Worm (Caenorhabditis elegans) whole organism, late embryonic: Measurements from ENCODE around the gene F13H6.5.

ENCODE experiments used
- C08G9.2 ChIP-seq: sonication (generic microtip); optimal IDR thresholded peaks from 2 replicates; lab custom pipeline; 2016; ENCODE audit warnings: mild to moderate bottlenecking, missing genetic modification characterization, moderate library complexity, missing compliant biosample characterization
- C38D4.7 ChIP-seq: fragments of 200-800 bp; sonication (Bioruptor generic); optimal IDR thresholded peaks from 2 replicates; lab custom pipeline; 2018; ENCODE audit warnings: mild to moderate bottlenecking, missing genetic modification characterization, moderate library complexity, missing compliant biosample characterization
- F13H6.1 ChIP-seq: sonication (generic microtip); optimal IDR thresholded peaks from 2 replicates; lab custom pipeline; 2016; ENCODE audit warnings: missing genetic modification characterization, missing compliant biosample characterization
- K02D7.2 ChIP-seq: sonication (generic microtip); optimal IDR thresholded peaks from 2 replicates; lab custom pipeline; 2017; ENCODE audit warnings: mild to moderate bottlenecking, missing genetic modification characterization, missing compliant biosample characterization
- K09A11.1 ChIP-seq: sonication (generic microtip); optimal IDR thresholded peaks from 2 replicates; lab custom pipeline; 2017; ENCODE audit warnings: antibody characterized with exemption, mild to moderate bottlenecking, missing genetic modification characterization, missing compliant biosample characterization; ENCODE audit not compliant: insufficient read depth
- Y22D7AL.16 ChIP-seq: sonication (generic microtip); optimal IDR thresholded peaks from 2 replicates; lab custom pipeline; 2016; ENCODE audit warnings: missing genetic modification characterization, missing compliant biosample characterization
- ahr-1 ChIP-seq: sonication (generic microtip); optimal IDR thresholded peaks from 2 replicates; lab custom pipeline; 2016; ENCODE audit warnings: missing genetic modification characterization, missing compliant biosample characterization
- ama-1 ChIP-seq: fragments of 150-350 bp; optimal IDR thresholded peaks from 2 replicates; lab custom pipeline; 2014
- ceh-18 ChIP-seq: sonication (generic microtip); optimal IDR thresholded peaks from 2 replicates; lab custom pipeline; 2016; ENCODE audit warnings: missing genetic modification characterization, missing compliant biosample characterization
- ceh-19 ChIP-seq: fragments of 200-800 bp; sonication (Bioruptor generic); optimal IDR thresholded peaks from 2 replicates; lab custom pipeline; 2018; ENCODE audit warnings: mild to moderate bottlenecking, missing genetic modification characterization, missing compliant biosample characterization
- ceh-22 ChIP-seq: sonication (generic microtip); optimal IDR thresholded peaks from 2 replicates; lab custom pipeline; 2017; ENCODE audit warnings: missing biosample characterization, missing genetic modification characterization
- ceh-24 ChIP-seq: sonication (generic microtip); optimal IDR thresholded peaks from 2 replicates; lab custom pipeline; 2016; ENCODE audit warnings: mild to moderate bottlenecking, missing genetic modification characterization, missing compliant biosample characterization
- ceh-30 ChIP-seq: fragments of 150-350 bp; optimal IDR thresholded peaks from 2 replicates; lab custom pipeline; 2014; ENCODE audit warnings: missing biosample characterization, missing genetic modification characterization
- ceh-34 ChIP-seq: sonication (generic microtip); optimal IDR thresholded peaks from 2 replicates; lab custom pipeline; 2016; ENCODE audit warnings: mild to moderate bottlenecking, missing genetic modification characterization, missing compliant biosample characterization
- ceh-45 ChIP-seq: fragments of 200-800 bp; sonication (Bioruptor generic); IDR thresholded peaks from 2 replicates; pipeline ENCODE4 v1.3.6; 2022; ENCODE audit warnings: missing genetic modification reagents, missing genetic modification characterization, missing compliant biosample characterization
- ceh-6 ChIP-seq: fragments of 200-800 bp; sonication (Bioruptor generic); optimal IDR thresholded peaks from 2 replicates; lab custom pipeline; 2018; ENCODE audit warnings: mild to moderate bottlenecking, missing genetic modification characterization, missing compliant biosample characterization
- ceh-9 ChIP-seq: sonication (generic microtip); optimal IDR thresholded peaks from 2 replicates; lab custom pipeline; 2016; ENCODE audit warnings: mild to moderate bottlenecking, missing genetic modification characterization, inconsistent platforms, missing compliant biosample characterization
- dmd-4 ChIP-seq: sonication (generic microtip); optimal IDR thresholded peaks from 2 replicates; lab custom pipeline; 2016; ENCODE audit warnings: borderline replicate concordance, missing genetic modification characterization, missing compliant biosample characterization
- dve-1 ChIP-seq: sonication (generic microtip); optimal IDR thresholded peaks from 2 replicates; lab custom pipeline; 2017; ENCODE audit warnings: antibody characterized with exemption, mild to moderate bottlenecking, missing genetic modification characterization, missing compliant biosample characterization
- fax-1 ChIP-seq: sonication (generic microtip); optimal IDR thresholded peaks from 2 replicates; lab custom pipeline; 2016; ENCODE audit warnings: missing genotype, missing genetic modification characterization, missing compliant biosample characterization
- fkh-10 ChIP-seq: fragments of 150-350 bp; optimal IDR thresholded peaks from 2 replicates; lab custom pipeline; 2014; ENCODE audit warnings: missing biosample characterization, missing genetic modification reagents, missing genetic modification characterization
- gmeb-2 ChIP-seq: sonication (generic microtip); optimal IDR thresholded peaks from 2 replicates; lab custom pipeline; 2016; ENCODE audit warnings: missing genetic modification characterization, inconsistent platforms, missing compliant biosample characterization
- hlh-15 ChIP-seq: sonication (generic microtip); optimal IDR thresholded peaks from 2 replicates; lab custom pipeline; 2016; ENCODE audit warnings: missing genetic modification characterization, missing compliant biosample characterization
- hlh-30 ChIP-seq: sonication (generic microtip); optimal IDR thresholded peaks from 2 replicates; lab custom pipeline; 2017; ENCODE audit warnings: antibody characterized with exemption, missing genetic modification characterization, missing compliant biosample characterization; ENCODE audit not compliant: insufficient read depth
- hlh-6 ChIP-seq: sonication (generic microtip); optimal IDR thresholded peaks from 2 replicates; lab custom pipeline; 2016; ENCODE audit warnings: missing genotype, missing genetic modification characterization, missing compliant biosample characterization
- hlh-8 ChIP-seq: sonication (generic microtip); optimal IDR thresholded peaks from 2 replicates; lab custom pipeline; 2016; ENCODE audit warnings: missing genotype, missing genetic modification characterization, missing compliant biosample characterization
- lin-11 ChIP-seq: fragments of 200-800 bp; sonication (Bioruptor generic); optimal IDR thresholded peaks from 2 replicates; lab custom pipeline; 2018; ENCODE audit warnings: mild to moderate bottlenecking, missing genetic modification characterization, missing compliant biosample characterization
- madf-2 ChIP-seq: sonication (generic microtip); optimal IDR thresholded peaks from 2 replicates; lab custom pipeline; 2017; ENCODE audit warnings: missing genetic modification characterization, missing compliant biosample characterization
- mec-3 ChIP-seq: sonication (generic microtip); optimal IDR thresholded peaks from 2 replicates; lab custom pipeline; 2016; ENCODE audit warnings: borderline replicate concordance, missing genetic modification characterization, missing compliant biosample characterization
- nhr-11 ChIP-seq: fragments of 150-350 bp; optimal IDR thresholded peaks from 2 replicates; lab custom pipeline; 2014; ENCODE audit warnings: missing biosample characterization, missing genetic modification characterization
- odd-2 ChIP-seq: sonication (generic microtip); optimal IDR thresholded peaks from 2 replicates; lab custom pipeline; 2017; ENCODE audit warnings: antibody characterized with exemption, mild to moderate bottlenecking, missing genetic modification characterization, missing compliant biosample characterization
- pag-3 ChIP-seq: sonication (generic microtip); optimal IDR thresholded peaks from 2 replicates; lab custom pipeline; 2016; ENCODE audit warnings: missing compliant biosample characterization, missing genetic modification characterization, borderline replicate concordance
- pat-9 ChIP-seq: fragments of 200-800 bp; sonication (Bioruptor generic); optimal IDR thresholded peaks from 2 replicates; lab custom pipeline; 2018; ENCODE audit warnings: mild to moderate bottlenecking, missing genetic modification characterization, moderate library complexity, missing compliant biosample characterization
- pha-2 ChIP-seq: sonication (generic microtip); optimal IDR thresholded peaks from 2 replicates; lab custom pipeline; 2017; ENCODE audit warnings: mild to moderate bottlenecking, missing genetic modification characterization, missing compliant biosample characterization
- pha-4 ChIP-seq: fragments of 150-350 bp; optimal IDR thresholded peaks from 2 replicates; lab custom pipeline; 2018; ENCODE audit warnings: missing biosample characterization, missing genetic modification reagents, missing genetic modification characterization
- pqm-1 ChIP-seq: sonication (generic microtip); optimal IDR thresholded peaks from 2 replicates; lab custom pipeline; 2016; ENCODE audit warnings: missing genetic modification characterization, missing compliant biosample characterization
- pros-1 ChIP-seq: fragments of 150-350 bp; optimal IDR thresholded peaks from 2 replicates; lab custom pipeline; 2014; ENCODE audit warnings: missing biosample characterization, missing genetic modification reagents, missing genetic modification characterization
- rnt-1 ChIP-seq: sonication (generic microtip); optimal IDR thresholded peaks from 2 replicates; lab custom pipeline; 2016; ENCODE audit warnings: missing genetic modification characterization, missing compliant biosample characterization
- sdc-2 ChIP-seq: sonication (generic microtip); optimal IDR thresholded peaks from 2 replicates; lab custom pipeline; 2016; ENCODE audit warnings: missing genotype, missing genetic modification characterization, missing compliant biosample characterization
- tbx-2 ChIP-seq: sonication (generic microtip); optimal IDR thresholded peaks from 2 replicates; lab custom pipeline; 2016; ENCODE audit warnings: missing genetic modification characterization, missing compliant biosample characterization
- tbx-7 ChIP-seq: sonication (generic microtip); optimal IDR thresholded peaks from 2 replicates; lab custom pipeline; 2016; ENCODE audit warnings: missing genotype, missing genetic modification characterization, missing compliant biosample characterization
- unc-42 ChIP-seq: sonication (generic microtip); optimal IDR thresholded peaks from 2 replicates; lab custom pipeline; 2016; ENCODE audit warnings: missing genotype, missing genetic modification characterization, missing compliant biosample characterization
- zip-5 ChIP-seq: sonication (generic microtip); optimal IDR thresholded peaks from 2 replicates; lab custom pipeline; 2016; ENCODE audit warnings: missing genetic modification characterization, missing compliant biosample characterization
- ztf-16 ChIP-seq: sonication (generic microtip); optimal IDR thresholded peaks from 2 replicates; lab custom pipeline; 2017; ENCODE audit warnings: missing genetic modification characterization, missing compliant biosample characterization

Gene F13H6.5

DNA sequence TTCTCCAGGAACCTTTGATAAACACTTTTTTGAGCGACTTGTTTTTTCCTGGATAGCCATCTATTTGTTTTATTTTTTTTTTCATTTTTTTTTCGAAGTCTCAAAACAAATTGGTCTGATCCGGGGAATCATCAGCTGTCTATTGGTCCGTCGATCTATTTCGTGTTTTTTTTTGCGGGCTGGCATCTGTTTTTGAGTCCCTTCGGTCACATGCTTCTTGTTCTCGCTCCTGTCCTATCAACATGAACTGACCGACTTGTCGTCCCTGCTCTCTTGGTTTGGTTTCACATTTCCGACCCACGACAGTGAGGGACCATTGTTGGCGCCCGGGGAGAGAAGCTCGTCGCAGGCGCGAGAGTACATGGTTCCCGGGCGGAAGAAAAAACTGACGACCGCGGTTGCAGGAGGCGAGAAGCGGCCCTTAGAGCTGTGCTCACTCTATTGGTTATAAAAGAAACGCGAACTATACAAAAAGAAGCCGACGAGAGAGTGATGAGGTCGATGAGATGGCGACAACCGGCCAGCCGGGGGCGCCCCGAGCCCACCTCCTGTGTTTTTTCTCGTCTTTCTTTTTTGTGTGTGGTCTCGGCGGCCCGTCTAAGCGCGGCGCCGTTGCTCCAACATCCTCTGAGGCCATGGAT is 30.1 kb downstream of the F13H6.5 start:
- TF ChIP-seq F13H6.1 (tag; lab: Kevin White, UChicago) (peak; percentile 48), ceh-18 (tag; lab: Kevin White, UChicago) (peak; percentile 21), Y22D7AL.16 (no peak)
- TF ChIP-seq, all 69 proteins: peak for 2

ce11 chrV:6342502-6342901 is 32.2 kb downstream of the F13H6.5 start:
- TF ChIP-seq gmeb-2 (tag; lab: Kevin White, UChicago) (no peak), pros-1 (tag; lab: Kevin White, UChicago) (no peak), hlh-6 (tag; lab: Kevin White, UChicago) (no peak), ceh-6 (GFP tag; lab: Kevin White, UChicago) (no peak), pha-4 (no peak), fkh-10 (GFP tag; lab: Kevin White, UChicago) (no peak), rnt-1 (tag; lab: Kevin White, UChicago) (peak; percentile 10), fax-1 (tag; lab: Kevin White, UChicago) (no peak), tbx-7 (tag; lab: Kevin White, UChicago) (no peak), zip-5 (no peak), ceh-22 (tag; lab: Kevin White, UChicago) (no peak), tbx-2 (tag; lab: Kevin White, UChicago) (no peak), pat-9 (tag; lab: Kevin White, UChicago) (no peak), K09A11.1 (tag; lab: Kevin White, UChicago) (no peak), F13H6.1 (tag; lab: Kevin White, UChicago) (peak; percentile 51), lin-11 (no peak), ceh-45 (GFP tag; lab: Robert Waterston, UW) (no peak), pag-3 (tag; lab: Kevin White, UChicago) (no peak), dmd-4 (no peak), sdc-2 (tag; lab: Kevin White, UChicago) (no peak), ceh-18 (tag; lab: Kevin White, UChicago) (peak; percentile 84), C08G9.2 (tag; lab: Kevin White, UChicago) (no peak), odd-2 (tag; lab: Kevin White, UChicago) (no peak), ztf-16 (tag; lab: Kevin White, UChicago) (no peak), hlh-8 (peak; percentile 54), ahr-1 (no peak), ceh-9 (no peak), hlh-15 (no peak), nhr-11 (no peak), pqm-1 (tag; lab: Kevin White, UChicago) (no peak)

- TF ChIP-seq tbx-2 (tag; lab: Kevin White, UChicago) = no peak
- peak; percentile 12 for TF ChIP-seq unc-42
- no peak for TF ChIP-seq madf-2
Observed at ce11 chrV:6341078-6341638, 33.6 kb downstream of the F13H6.5 start.

ce11 chrV:6336108-6336507 is 38.6 kb downstream of the F13H6.5 start, which contains the start of gene T28C12.6:
Gene T28C12.6, minus strand, starts transcription at chrV:6336119.
- no peak for TF ChIP-seq dve-1
- no peak for TF ChIP-seq ceh-18 (tag; lab: Kevin White, UChicago)
- TF ChIP-seq C38D4.7 (GFP tag; lab: Kevin White, UChicago) = no peak
- TF ChIP-seq Y22D7AL.16 = no peak
- no peak for TF ChIP-seq fax-1 (tag; lab: Kevin White, UChicago)
- no peak for TF ChIP-seq pqm-1 (tag; lab: Kevin White, UChicago)
- no peak for TF ChIP-seq K02D7.2 (tag; lab: Kevin White, UChicago)
- TF ChIP-seq pros-1 (tag; lab: Kevin White, UChicago) = no peak
- TF ChIP-seq pha-4 = no peak
- TF ChIP-seq ama-1 (lab: Kevin White, UChicago) = no peak
- no peak for TF ChIP-seq ceh-30 (tag; lab: Kevin White, UChicago)
- no peak for TF ChIP-seq ceh-34 (tag; lab: Kevin White, UChicago)
- TF ChIP-seq ceh-19 = no peak
- TF ChIP-seq ceh-24 = no peak
- TF ChIP-seq mec-3 = no peak
- TF ChIP-seq pha-2 (tag; lab: Kevin White, UChicago) = no peak
- TF ChIP-seq ceh-9 = no peak
- TF ChIP-seq fkh-10 (GFP tag; lab: Kevin White, UChicago) = no peak
- no peak for TF ChIP-seq gmeb-2 (tag; lab: Kevin White, UChicago)
- TF ChIP-seq hlh-30 = no peak
